Fruit fly (Drosophila melanogaster) whole organism, embryonic: ENCODE measurements around the gene PIP82.

Experiments used
- Awh ChIP-seq: fragments of 200-800 bp; sonication (Bioruptor generic); IDR thresholded peaks from 2 replicates; pipeline ENCODE4, ENCODE4 v1.3.6; 2022; ENCODE audit warnings: missing biosample characterization, missing genetic modification characterization
- Bdp1 ChIP-seq: fragments of 200-800 bp; sonication (Bioruptor generic); optimal IDR thresholded peaks from 3 replicates; lab custom pipeline; 2016; ENCODE audit warnings: missing biosample characterization, missing genetic modification characterization
- Bgb ChIP-seq: fragments of 200-800 bp; sonication (Bioruptor generic); IDR thresholded peaks from 2 replicates; pipeline ENCODE4 v1.3.6; 2022; ENCODE audit warnings: missing biosample characterization, missing genetic modification characterization; ENCODE audit not compliant: partially characterized antibody
- CG10209 ChIP-seq: fragments of 200-800 bp; sonication (Bioruptor generic); optimal IDR thresholded peaks from 3 replicates; lab custom pipeline; 2017; ENCODE audit warnings: missing biosample characterization, mild to moderate bottlenecking, missing genetic modification characterization, missing genetic modification reagents
- CG10462 ChIP-seq: fragments of 200-800 bp; sonication (Bioruptor generic); optimal IDR thresholded peaks from 2 replicates; lab custom pipeline; 2016; ENCODE audit warnings: missing biosample characterization, missing genetic modification characterization
- CG11456 ChIP-seq: fragments of 200-800 bp; sonication (Bioruptor generic); IDR thresholded peaks from 3 replicates; pipeline ENCODE4 v1.3.6; 2022; ENCODE audit warnings: missing biosample characterization, missing genetic modification characterization
- CG17385 ChIP-seq: fragments of 200-800 bp; sonication (Bioruptor generic); optimal IDR thresholded peaks from 3 replicates; lab custom pipeline; 2018; ENCODE audit warnings: missing biosample characterization, mild to moderate bottlenecking, missing genetic modification characterization
- CG18619 ChIP-seq: fragments of 200-800 bp; sonication (Bioruptor generic); optimal IDR thresholded peaks from 3 replicates; lab custom pipeline; 2017; ENCODE audit warnings: missing biosample characterization, mild to moderate bottlenecking, missing genetic modification characterization
- CG32767 ChIP-seq: fragments of 200-800 bp; sonication (Bioruptor generic); IDR thresholded peaks from 2 replicates; pipeline ENCODE4 v1.3.6; 2022; ENCODE audit warnings: missing biosample characterization, missing genetic modification characterization
- CG3281 ChIP-seq: fragments of 200-800 bp; sonication (Bioruptor generic); optimal IDR thresholded peaks from 3 replicates; lab custom pipeline; 2017; ENCODE audit warnings: missing biosample characterization, mild to moderate bottlenecking, missing genetic modification characterization
- CG4820 ChIP-seq: fragments of 200-800 bp; sonication (Bioruptor generic); optimal IDR thresholded peaks from 3 replicates; lab custom pipeline; 2016; ENCODE audit warnings: missing biosample characterization, missing genetic modification characterization
- CG6175 ChIP-seq: fragments of 200-800 bp; sonication (Bioruptor generic); IDR thresholded peaks from 3 replicates; pipeline ENCODE4 v1.3.6; 2022; ENCODE audit warnings: missing biosample characterization, missing genetic modification characterization
- CG6254 ChIP-seq: fragments of 200-800 bp; sonication (Bioruptor generic); optimal IDR thresholded peaks from 3 replicates; lab custom pipeline; 2017; ENCODE audit warnings: mild to moderate bottlenecking, missing biosample characterization, missing genetic modification reagents, missing genetic modification characterization
- CG7271 ChIP-seq: fragments of 200-800 bp; sonication (Bioruptor generic); optimal IDR thresholded peaks from 2 replicates; lab custom pipeline; 2018; ENCODE audit warnings: missing biosample characterization, mild to moderate bottlenecking, missing genetic modification characterization, moderate library complexity
- CG7745 ChIP-seq: fragments of 200-800 bp; sonication (Bioruptor generic); optimal IDR thresholded peaks from 2 replicates; lab custom pipeline; 2018; ENCODE audit warnings: missing biosample characterization, mild to moderate bottlenecking, missing genetic modification characterization, moderate library complexity
- CG7839 ChIP-seq: fragments of 200-800 bp; sonication (Bioruptor generic); optimal IDR thresholded peaks from 3 replicates; lab custom pipeline; 2018; ENCODE audit warnings: missing biosample characterization, mild to moderate bottlenecking, missing genetic modification characterization, moderate library complexity
- CG8290 ChIP-seq, 3 experiments: fragments of 200-800 bp; sonication (Bioruptor generic); optimal IDR thresholded peaks; 2 replicates each; lab custom pipeline; 2016 to 2019; ENCODE audit warnings: missing biosample characterization in 3 of 3, missing genetic modification characterization in 3 of 3, mild to moderate bottlenecking in 2 of 3, moderate library complexity in 1 of 3
- CG8359 ChIP-seq: fragments of 200-800 bp; sonication (Bioruptor generic); optimal IDR thresholded peaks from 2 replicates; lab custom pipeline; 2017; ENCODE audit warnings: missing biosample characterization, mild to moderate bottlenecking, missing genetic modification characterization, borderline replicate concordance
- CG9817 ChIP-seq: fragments of 200-800 bp; sonication (Bioruptor generic); optimal IDR thresholded peaks from 2 replicates; lab custom pipeline; 2018; ENCODE audit warnings: missing biosample characterization, mild to moderate bottlenecking, missing genetic modification characterization, moderate library complexity
- Dip3 ChIP-seq: fragments of 200-800 bp; sonication (Bioruptor generic); optimal IDR thresholded peaks from 3 replicates; lab custom pipeline; 2016; ENCODE audit warnings: missing biosample characterization, missing genetic modification characterization
- ERR ChIP-seq: fragments of 200-800 bp; sonication (Bioruptor generic); optimal IDR thresholded peaks from 2 replicates; lab custom pipeline; 2016; ENCODE audit warnings: missing biosample characterization, missing genetic modification characterization
- Ets97D ChIP-seq: fragments of 200-800 bp; sonication (Bioruptor generic); optimal IDR thresholded peaks from 3 replicates; lab custom pipeline; 2016; ENCODE audit warnings: missing biosample characterization, missing genetic modification characterization
- NFAT ChIP-seq: fragments of 200-800 bp; sonication (Bioruptor generic); IDR thresholded peaks from 2 replicates; pipeline ENCODE4 v1.3.6; 2022; ENCODE audit warnings: missing biosample characterization, missing genetic modification characterization
- Nf-YC ChIP-seq: fragments of 200-800 bp; optimal IDR thresholded peaks from 3 replicates; lab custom pipeline; 2019; ENCODE audit warnings: missing biosample characterization, mild to moderate bottlenecking, missing genetic modification characterization, moderate library complexity
- NfI ChIP-seq: fragments of 200-800 bp; sonication (Bioruptor generic); optimal IDR thresholded peaks from 3 replicates; lab custom pipeline; 2018; ENCODE audit warnings: missing biosample characterization, mild to moderate bottlenecking, missing genetic modification characterization, moderate library complexity
- Sox102F ChIP-seq: fragments of 200-800 bp; sonication (Bioruptor generic); optimal IDR thresholded peaks from 2 replicates; lab custom pipeline; 2018; ENCODE audit warnings: missing biosample characterization, mild to moderate bottlenecking, missing genetic modification characterization, moderate library complexity
- Ssrp ChIP-seq: fragments of 200-800 bp; sonication (Bioruptor generic); optimal IDR thresholded peaks from 2 replicates; lab custom pipeline; 2018; ENCODE audit warnings: missing biosample characterization, mild to moderate bottlenecking, missing genetic modification characterization, moderate library complexity
- Trl ChIP-seq, 3 experiments: fragments of >200 bp in 2 of 3; fragments of 200-800 bp in 1 of 3; sonication (Bioruptor generic) in 1 of 3; optimal IDR thresholded peaks; 2 replicates in 1 of 3; 3 replicates in 2 of 3; lab custom pipeline; 2016 to 2017; ENCODE audit warnings: missing biosample characterization in 1 of 3, missing genetic modification characterization in 1 of 3
- abd-A ChIP-seq: fragments of 200-800 bp; sonication (Bioruptor generic); optimal IDR thresholded peaks from 3 replicates; lab custom pipeline; 2019; ENCODE audit warnings: missing biosample characterization, mild to moderate bottlenecking, missing genetic modification characterization, moderate library complexity
- amos ChIP-seq: fragments of 200-800 bp; sonication (Bioruptor generic); IDR thresholded peaks from 2 replicates; pipeline ENCODE4 v1.3.6; 2022; ENCODE audit warnings: missing biosample characterization, missing genetic modification characterization; ENCODE audit not compliant: partially characterized antibody
- bsh ChIP-seq, 2 experiments: fragments of 200-800 bp; sonication (Bioruptor generic); optimal IDR thresholded peaks; 2 replicates each; lab custom pipeline; 2017 to 2018; ENCODE audit warnings: mild to moderate bottlenecking in 2 of 2, missing biosample characterization in 2 of 2, missing genetic modification characterization in 2 of 2, moderate library complexity in 1 of 2
- chm ChIP-seq: fragments of 200-800 bp; sonication (Bioruptor generic); IDR thresholded peaks from 2 replicates; pipeline ENCODE4 v1.3.6; 2022; ENCODE audit warnings: missing biosample characterization, missing genetic modification characterization
- crp ChIP-seq, 2 experiments: fragments of 200-800 bp; sonication (Bioruptor generic); optimal IDR thresholded peaks; 2 replicates in 1 of 2; 3 replicates in 1 of 2; lab custom pipeline; 2017; ENCODE audit warnings: missing biosample characterization in 2 of 2, missing genetic modification characterization in 2 of 2, mild to moderate bottlenecking in 1 of 2, moderate library complexity in 1 of 2
- dimm ChIP-seq: fragments of 200-800 bp; sonication (Bioruptor generic); IDR thresholded peaks from 2 replicates; pipeline ENCODE4 v1.3.6; 2022; ENCODE audit warnings: missing biosample characterization, missing genetic modification characterization
- gfzf ChIP-seq: fragments of 200-800 bp; sonication (Bioruptor generic); optimal IDR thresholded peaks from 2 replicates; lab custom pipeline; 2016; ENCODE audit warnings: missing biosample characterization, mild to moderate bottlenecking, missing genetic modification characterization, moderate library complexity
- hkb ChIP-seq, 2 experiments: fragments of 200-800 bp in 1 of 2; fragments of >200 bp in 1 of 2; sonication (Bioruptor generic) in 1 of 2; IDR thresholded peaks in 1 of 2; optimal IDR thresholded peaks in 1 of 2; 2 replicates each; pipeline versions ENCODE4 v1.3.6 to Lab custom; 2017 to 2022; ENCODE audit warnings: missing biosample characterization in 1 of 2, missing genetic modification characterization in 1 of 2
- ind ChIP-seq: fragments of 200-800 bp; sonication (Bioruptor generic); optimal IDR thresholded peaks from 3 replicates; lab custom pipeline; 2016; ENCODE audit warnings: missing biosample characterization, missing genetic modification characterization
- kni ChIP-seq: fragments of 200-800 bp; sonication (Bioruptor generic); optimal IDR thresholded peaks from 3 replicates; lab custom pipeline; 2017; ENCODE audit warnings: mild to moderate bottlenecking, missing biosample characterization, missing genetic modification reagents, missing genetic modification characterization
- pita ChIP-seq: fragments of 200-800 bp; sonication (Bioruptor generic); optimal IDR thresholded peaks from 2 replicates; lab custom pipeline; 2017; ENCODE audit warnings: missing biosample characterization, mild to moderate bottlenecking, missing genetic modification characterization
- sob ChIP-seq: fragments of 200-800 bp; sonication (Bioruptor generic); IDR thresholded peaks from 2 replicates; pipeline ENCODE4 v1.3.6; 2022; ENCODE audit warnings: missing biosample characterization, missing genetic modification characterization
- sqz ChIP-seq: fragments of 200-800 bp; sonication (Bioruptor generic); optimal IDR thresholded peaks from 3 replicates; lab custom pipeline; 2018; ENCODE audit warnings: missing biosample characterization, mild to moderate bottlenecking, missing genetic modification characterization
- sr ChIP-seq: fragments of 200-800 bp; sonication (Bioruptor generic); IDR thresholded peaks from 3 replicates; pipeline ENCODE4 v1.3.6; 2022; ENCODE audit warnings: missing biosample characterization, missing genetic modification characterization
- trh ChIP-seq: fragments of 200-800 bp; sonication (Bioruptor generic); optimal IDR thresholded peaks from 2 replicates; lab custom pipeline; 2016; ENCODE audit warnings: missing biosample characterization, missing genetic modification characterization
- ttk ChIP-seq: fragments of 200-800 bp; sonication (Bioruptor generic); IDR thresholded peaks from 2 replicates; pipeline ENCODE4 v2.1.2; 2022; ENCODE audit warnings: missing biosample characterization, missing genetic modification characterization
- tx ChIP-seq: fragments of 200-800 bp; sonication (Bioruptor generic); optimal IDR thresholded peaks from 2 replicates; lab custom pipeline; 2016; ENCODE audit warnings: missing biosample characterization, missing genetic modification characterization
- zfh1 ChIP-seq: fragments of 200-800 bp; sonication (Bioruptor generic); IDR thresholded peaks from 3 replicates; pipeline ENCODE4 v1.3.6; 2022; ENCODE audit warnings: missing biosample characterization, missing genetic modification characterization

PIP82 gene

dm6 chrX:8533589-8534320, 4.3 kb upstream of the PIP82 start (continued):
- TF ChIP-seq CG6254 (GFP tag; lab: Kevin White, UChicago): no peak
- TF ChIP-seq kni (GFP tag; lab: Kevin White, UChicago): peak; percentile 89
- TF ChIP-seq gfzf: no peak
- TF ChIP-seq CG7271 (tag; lab: Kevin White, UChicago): no peak
- TF ChIP-seq Trl (optimal IDR thresholded peaks at IDR 0.05; lab: Kevin White, UChicago): peak; percentile 56 to 69
- TF ChIP-seq Trl (GFP tag; optimal IDR thresholded peaks at IDR 0.05; lab: Kevin White, UChicago): no peak
- peak; percentile 40 for TF ChIP-seq abd-A (tag; lab: Kevin White, UChicago)
- peak; percentile 21 for TF ChIP-seq Nf-YC (tag; lab: Kevin White, UChicago)
- no peak for TF ChIP-seq Dip3 (GFP tag; lab: Kevin White, UChicago)
- peak; percentile 37 for TF ChIP-seq Sox102F (GFP tag; lab: Kevin White, UChicago)
- no peak for TF ChIP-seq crp (GFP tag; optimal IDR thresholded peaks at IDR 0.05; lab: Kevin White, UChicago)
- 0 out of 3 replicates have a peak, but pooled peaks have one; percentile 1 for TF ChIP-seq sr
- no peak for TF ChIP-seq ERR (GFP tag; lab: Kevin White, UChicago)
- no peak for TF ChIP-seq dimm (GFP tag; lab: Robert Waterston, UW)
- no peak for TF ChIP-seq Bdp1 (GFP tag; lab: Kevin White, UChicago)
- 0 out of 2 replicates have a peak, but pooled peaks have one; percentile 30 for TF ChIP-seq chm (GFP tag; lab: Robert Waterston, UW)
- TF ChIP-seq CG7745 (tag; lab: Kevin White, UChicago): no peak
- peak; percentile 54 for TF ChIP-seq CG3281 (GFP tag; lab: Kevin White, UChicago)
- TF ChIP-seq CG9817 (tag; lab: Kevin White, UChicago): peak; percentile 54
- TF ChIP-seq ttk (GFP tag; lab: Robert Waterston, UW): 0 out of 2 replicates have a peak, but pooled peaks have one; percentile 15
- TF ChIP-seq NfI (GFP tag; lab: Kevin White, UChicago): peak; percentile 31
- TF ChIP-seq bsh (GFP tag; optimal IDR thresholded peaks at IDR 0.05; lab: Kevin White, UChicago): peak in 1 of 2 experiments; percentile 13
- peak; percentile 2 for TF ChIP-seq CG10209
- TF ChIP-seq sqz (GFP tag; lab: Kevin White, UChicago): peak; percentile 58
- TF ChIP-seq CG6175 (GFP tag; lab: Robert Waterston, UW): no peak
- 0 out of 2 replicates have a peak, but pooled peaks have one; percentile 6 for TF ChIP-seq Awh
- peak; percentile 53 for TF ChIP-seq CG17385 (GFP tag; lab: Kevin White, UChicago)
- no peak for TF ChIP-seq CG8290 (GFP tag; optimal IDR thresholded peaks at IDR 0.05; lab: Kevin White, UChicago)
- TF ChIP-seq CG8290 (tag; optimal IDR thresholded peaks at IDR 0.05; lab: Kevin White, UChicago): peak in 1 of 2 experiments; percentile 12
- peak; percentile 24 for TF ChIP-seq tx (GFP tag; lab: Kevin White, UChicago)
- TF ChIP-seq hkb (optimal IDR thresholded peaks at IDR 0.05; lab: Kevin White, UChicago): no peak
- no peak for TF ChIP-seq hkb (GFP tag; IDR thresholded peaks at IDR 0.05; lab: Robert Waterston, UW)
- no peak for TF ChIP-seq trh (GFP tag; lab: Kevin White, UChicago)
- TF ChIP-seq CG4820 (GFP tag; lab: Kevin White, UChicago): no peak
- TF ChIP-seq NFAT (GFP tag; lab: Robert Waterston, UW): peak; percentile 29; the same call in 1 of the 2 replicates
- TF ChIP-seq ind: peak; percentile 23
- peak; percentile 20; the same call in 1 of the 2 replicates for TF ChIP-seq sob (GFP tag; lab: Robert Waterston, UW)
- peak; percentile 0 for TF ChIP-seq Ssrp (tag; lab: Kevin White, UChicago)
- no peak for TF ChIP-seq Ets97D (GFP tag; lab: Kevin White, UChicago)
- no peak for TF ChIP-seq CG8359
- no peak for TF ChIP-seq CG32767
- no peak for TF ChIP-seq Bgb (GFP tag; lab: Robert Waterston, UW)
- 0 out of 3 replicates have a peak, but pooled peaks have one; percentile 45 for TF ChIP-seq zfh1
- TF ChIP-seq CG7839 (tag; lab: Kevin White, UChicago): peak; percentile 34
- TF ChIP-seq amos (GFP tag; lab: Robert Waterston, UW): no peak
- peak; percentile 48; the same call in 1 of the 3 replicates for TF ChIP-seq CG11456 (GFP tag; lab: Robert Waterston, UW)
- TF ChIP-seq CG10462 (GFP tag; lab: Kevin White, UChicago): no peak
- peak; percentile 37 for TF ChIP-seq CG18619
- no peak for TF ChIP-seq pita (GFP tag; lab: Kevin White, UChicago)
